Fruit fly (Drosophila melanogaster) S2 (cell line): Measurements from ENCODE around the gene tim.

Experiments used
- CG8478 ChIP-seq: fragments of >200 bp; optimal IDR thresholded peaks from 2 replicates; lab custom pipeline; 2018
- CTCF ChIP-seq, 2 experiments: fragments of >200 bp; optimal IDR thresholded peaks; 2 replicates each; lab custom pipeline; 2018

dm6 chr2L:3482037-3482436 is 25.9 kb downstream of the tim start:
- TF ChIP-seq CTCF (optimal IDR thresholded peaks at IDR 0.05; lab: Kevin White, UChicago) (no peak), CG8478 (lab: Kevin White, UChicago) (no peak)
